Fruit fly (Drosophila melanogaster) whole organism, embryonic: ENCODE measurements around the gene CG7029.

ENCODE experiments used
- CG10431 ChIP-seq: fragments of 200-800 bp; sonication (Bioruptor generic); optimal IDR thresholded peaks from 3 replicates; lab custom pipeline; 2018; ENCODE audit warnings: missing biosample characterization, mild to moderate bottlenecking, missing genetic modification characterization
- CG11504 ChIP-seq: fragments of 200-800 bp; sonication (Bioruptor generic); optimal IDR thresholded peaks from 3 replicates; lab custom pipeline; 2019; ENCODE audit warnings: missing biosample characterization, mild to moderate bottlenecking, missing genetic modification characterization, moderate library complexity
- CG11696 ChIP-seq: fragments of 200-800 bp; sonication (Bioruptor generic); IDR thresholded peaks from 2 replicates; pipeline ENCODE4 v1.3.6; 2022; ENCODE audit warnings: missing biosample characterization, missing genetic modification characterization
- CG11723 ChIP-seq: fragments of 200-800 bp; sonication (Bioruptor generic); optimal IDR thresholded peaks from 2 replicates; lab custom pipeline; 2017; ENCODE audit warnings: missing biosample characterization, mild to moderate bottlenecking, missing genetic modification characterization
- CG13123 ChIP-seq: fragments of 200-800 bp; sonication (Bioruptor generic); optimal IDR thresholded peaks from 2 replicates; lab custom pipeline; 2016; ENCODE audit warnings: missing biosample characterization, missing genetic modification characterization
- CG15269 ChIP-seq: fragments of 200-800 bp; sonication (Bioruptor generic); optimal IDR thresholded peaks from 2 replicates; lab custom pipeline; 2018; ENCODE audit warnings: missing biosample characterization, mild to moderate bottlenecking, missing genetic modification characterization, moderate library complexity
- CG16779 ChIP-seq: fragments of 200-800 bp; sonication (Bioruptor generic); IDR thresholded peaks from 2 replicates; pipeline ENCODE4 v1.3.6; 2022; ENCODE audit warnings: missing biosample characterization, missing genetic modification characterization
- CG17361 ChIP-seq: fragments of 200-800 bp; sonication (Bioruptor generic); IDR thresholded peaks from 3 replicates; pipeline ENCODE4 v1.3.6; 2022; ENCODE audit warnings: missing biosample characterization, missing genetic modification characterization
- CG17612 ChIP-seq: fragments of 200-800 bp; sonication (Bioruptor generic); IDR thresholded peaks from 2 replicates; pipeline ENCODE4 v1.3.6; 2022; ENCODE audit warnings: missing biosample characterization, missing genetic modification characterization
- CG18476 ChIP-seq: fragments of 200-800 bp; sonication (Bioruptor generic); optimal IDR thresholded peaks from 2 replicates; lab custom pipeline; 2016; ENCODE audit warnings: missing biosample characterization, mild to moderate bottlenecking, missing genetic modification characterization
- CG2116 ChIP-seq: fragments of 200-800 bp; sonication (Bioruptor generic); optimal IDR thresholded peaks from 3 replicates; lab custom pipeline; 2018; ENCODE audit warnings: missing biosample characterization, mild to moderate bottlenecking, missing genetic modification characterization
- CG2199 ChIP-seq: fragments of 200-800 bp; sonication (Bioruptor generic); IDR thresholded peaks from 3 replicates; pipeline ENCODE4 v1.3.6; 2022; ENCODE audit warnings: missing biosample characterization, missing genetic modification characterization
- CG2202 ChIP-seq: fragments of 200-800 bp; sonication (Bioruptor generic); optimal IDR thresholded peaks from 2 replicates; lab custom pipeline; 2018; ENCODE audit warnings: missing biosample characterization, mild to moderate bottlenecking, missing genetic modification characterization
- CG34422 ChIP-seq: fragments of 200-800 bp; sonication (Bioruptor generic); IDR thresholded peaks from 3 replicates; pipeline ENCODE4 v1.3.6; 2022; ENCODE audit warnings: missing biosample characterization, missing genetic modification characterization
- CG4404 ChIP-seq: fragments of 200-800 bp; sonication (Bioruptor generic); IDR thresholded peaks from 2 replicates; pipeline ENCODE4 v1.3.6; 2022; ENCODE audit warnings: missing biosample characterization, missing genetic modification characterization
- CG5180 ChIP-seq: fragments of 200-800 bp; sonication (Bioruptor generic); optimal IDR thresholded peaks from 3 replicates; lab custom pipeline; 2017; ENCODE audit warnings: missing biosample characterization, missing genetic modification characterization, mild to moderate bottlenecking, moderate library complexity, missing genetic modification reagents
- CG7786 ChIP-seq: fragments of 200-800 bp; sonication (Bioruptor generic); optimal IDR thresholded peaks from 2 replicates; lab custom pipeline; 2016; ENCODE audit warnings: missing biosample characterization, missing genetic modification characterization
- CG8359 ChIP-seq: fragments of 200-800 bp; sonication (Bioruptor generic); optimal IDR thresholded peaks from 2 replicates; lab custom pipeline; 2017; ENCODE audit warnings: missing biosample characterization, mild to moderate bottlenecking, missing genetic modification characterization, borderline replicate concordance
- Dll ChIP-seq: fragments of 200-800 bp; sonication (Bioruptor generic); IDR thresholded peaks from 4 replicates; pipeline ENCODE4 v1.3.6; 2022; ENCODE audit warnings: missing biosample characterization, missing genetic modification characterization; ENCODE audit not compliant: partially characterized antibody
- Eip74EF ChIP-seq, 2 experiments: fragments of 200-800 bp in 1 of 2; fragments of >200 bp in 1 of 2; sonication (Bioruptor generic) in 1 of 2; optimal IDR thresholded peaks; 2 replicates each; lab custom pipeline; 2017 to 2019; ENCODE audit warnings: missing biosample characterization in 2 of 2, missing genetic modification characterization in 2 of 2, mild to moderate bottlenecking in 1 of 2, moderate library complexity in 1 of 2
- Gug ChIP-seq: fragments of 200-800 bp; sonication (Bioruptor generic); IDR thresholded peaks from 4 replicates; pipeline ENCODE4 v1.3.6; 2022; ENCODE audit warnings: missing biosample characterization, missing genetic modification characterization
- HLHmδ ChIP-seq: fragments of 200-800 bp; sonication (Bioruptor generic); optimal IDR thresholded peaks from 2 replicates; lab custom pipeline; 2018; ENCODE audit warnings: missing biosample characterization, mild to moderate bottlenecking, missing genetic modification characterization, moderate library complexity
- Hr3 ChIP-seq: fragments of 200-800 bp; sonication (Bioruptor generic); optimal IDR thresholded peaks from 3 replicates; lab custom pipeline; 2016; ENCODE audit warnings: missing biosample characterization, missing genetic modification characterization
- Hr51 ChIP-seq, 2 experiments: fragments of 200-800 bp; sonication (Bioruptor generic); optimal IDR thresholded peaks; 2 replicates in 1 of 2; 3 replicates in 1 of 2; lab custom pipeline; 2016 to 2018; ENCODE audit warnings: missing biosample characterization in 2 of 2, missing genetic modification characterization in 2 of 2, mild to moderate bottlenecking in 1 of 2, moderate library complexity in 1 of 2
- Max ChIP-seq: fragments of 200-800 bp; sonication (Bioruptor generic); optimal IDR thresholded peaks from 2 replicates; lab custom pipeline; 2016; ENCODE audit warnings: missing biosample characterization, mild to moderate bottlenecking, missing genetic modification characterization
- Mes4 ChIP-seq: fragments of 200-800 bp; sonication (Bioruptor generic); optimal IDR thresholded peaks from 2 replicates; lab custom pipeline; 2016; ENCODE audit warnings: missing biosample characterization, missing genetic modification characterization
- Nf-YB ChIP-seq: fragments of 200-800 bp; sonication (Bioruptor generic); optimal IDR thresholded peaks from 3 replicates; lab custom pipeline; 2019; ENCODE audit warnings: missing biosample characterization, mild to moderate bottlenecking, missing genetic modification characterization, moderate library complexity
- TFAM ChIP-seq: fragments of 200-800 bp; sonication (Bioruptor generic); optimal IDR thresholded peaks from 2 replicates; lab custom pipeline; 2017; ENCODE audit warnings: missing biosample characterization, missing genetic modification characterization, inconsistent platforms
- Usf ChIP-seq: fragments of 200-800 bp; sonication (Bioruptor generic); optimal IDR thresholded peaks from 2 replicates; lab custom pipeline; 2017; ENCODE audit warnings: missing genotype, missing biosample characterization, missing genetic modification characterization
- ash1 ChIP-seq: fragments of 200-800 bp; sonication (Bioruptor generic); optimal IDR thresholded peaks from 2 replicates; lab custom pipeline; 2018; ENCODE audit warnings: missing biosample characterization, mild to moderate bottlenecking, missing genetic modification characterization
- ato ChIP-seq: fragments of 200-800 bp; sonication (Bioruptor generic); IDR thresholded peaks from 2 replicates; pipeline ENCODE4 v1.3.6; 2022; ENCODE audit warnings: missing biosample characterization, missing genetic modification characterization; ENCODE audit not compliant: partially characterized antibody
- bowl ChIP-seq: fragments of 200-800 bp; sonication (Bioruptor generic); IDR thresholded peaks from 2 replicates; pipeline ENCODE4 v1.3.6; 2022; ENCODE audit warnings: missing biosample characterization, missing genetic modification characterization
- chif ChIP-seq, 2 experiments: fragments of 200-800 bp; sonication (Bioruptor generic); optimal IDR thresholded peaks; 3 replicates each; lab custom pipeline; 2016; ENCODE audit warnings: missing biosample characterization in 2 of 2, missing genetic modification characterization in 2 of 2
- ci ChIP-seq: fragments of 200-800 bp; sonication (Bioruptor generic); IDR thresholded peaks from 3 replicates; pipeline ENCODE4 v1.3.6; 2022; ENCODE audit warnings: missing biosample characterization, missing genetic modification characterization
- dan ChIP-seq: fragments of 200-800 bp; sonication (Bioruptor generic); IDR thresholded peaks from 2 replicates; pipeline ENCODE4 v1.3.6; 2022; ENCODE audit warnings: missing biosample characterization, missing genetic modification characterization
- dimm ChIP-seq: fragments of 200-800 bp; sonication (Bioruptor generic); IDR thresholded peaks from 2 replicates; pipeline ENCODE4 v1.3.6; 2022; ENCODE audit warnings: missing biosample characterization, missing genetic modification characterization
- en ChIP-seq: fragments of 200-800 bp; sonication (Bioruptor generic); optimal IDR thresholded peaks from 2 replicates; lab custom pipeline; 2016; ENCODE audit warnings: missing biosample characterization, missing genetic modification characterization
- fru ChIP-seq: fragments of >200 bp; optimal IDR thresholded peaks from 2 replicates; lab custom pipeline; 2017
- ftz-f1 ChIP-seq: fragments of 200-800 bp; sonication (Bioruptor generic); optimal IDR thresholded peaks from 2 replicates; lab custom pipeline; 2016; ENCODE audit warnings: missing biosample characterization, missing genetic modification characterization
- hbn ChIP-seq: fragments of 200-800 bp; sonication (Bioruptor generic); IDR thresholded peaks from 2 replicates; pipeline ENCODE4 v1.3.6; 2022; ENCODE audit warnings: missing biosample characterization, missing genetic modification characterization; ENCODE audit not compliant: partially characterized antibody
- jumu ChIP-seq: fragments of 200-800 bp; sonication (Bioruptor generic); optimal IDR thresholded peaks from 3 replicates; lab custom pipeline; 2016; ENCODE audit warnings: missing biosample characterization, missing genetic modification characterization
- lbe ChIP-seq: fragments of 200-800 bp; sonication (Bioruptor generic); optimal IDR thresholded peaks from 2 replicates; lab custom pipeline; 2016; ENCODE audit warnings: missing biosample characterization, mild to moderate bottlenecking, missing genetic modification characterization
- peb ChIP-seq: fragments of 200-800 bp; sonication (Bioruptor generic); IDR thresholded peaks from 2 replicates; pipeline ENCODE4 v1.3.6; 2022; ENCODE audit warnings: missing biosample characterization, missing genetic modification characterization
- pnt ChIP-seq: fragments of 200-800 bp; sonication (Bioruptor generic); optimal IDR thresholded peaks from 3 replicates; lab custom pipeline; 2016; ENCODE audit warnings: missing biosample characterization, missing genetic modification characterization
- slp2 ChIP-seq: fragments of 200-800 bp; sonication (Bioruptor generic); optimal IDR thresholded peaks from 2 replicates; lab custom pipeline; 2016; ENCODE audit warnings: missing biosample characterization, missing genetic modification characterization
- so ChIP-seq: fragments of 200-800 bp; sonication (Bioruptor generic); IDR thresholded peaks from 3 replicates; pipeline ENCODE4 v1.3.6; 2022; ENCODE audit warnings: missing biosample characterization, missing genetic modification characterization
- sqz ChIP-seq: fragments of 200-800 bp; sonication (Bioruptor generic); optimal IDR thresholded peaks from 3 replicates; lab custom pipeline; 2018; ENCODE audit warnings: missing biosample characterization, mild to moderate bottlenecking, missing genetic modification characterization
- stc ChIP-seq: fragments of 200-800 bp; sonication (Bioruptor generic); IDR thresholded peaks from 2 replicates; pipeline ENCODE4 v1.3.6; 2022; ENCODE audit warnings: missing biosample characterization, missing genetic modification characterization
- sug ChIP-seq: fragments of 200-800 bp; optimal IDR thresholded peaks from 2 replicates; lab custom pipeline; 2019; ENCODE audit warnings: missing biosample characterization, mild to moderate bottlenecking, missing genetic modification characterization, moderate library complexity
- ttk ChIP-seq: fragments of 200-800 bp; sonication (Bioruptor generic); IDR thresholded peaks from 2 replicates; pipeline ENCODE4 v2.1.2; 2022; ENCODE audit warnings: missing biosample characterization, missing genetic modification characterization
- tup ChIP-seq: fragments of 200-800 bp; sonication (Bioruptor generic); optimal IDR thresholded peaks from 2 replicates; lab custom pipeline; 2016; ENCODE audit warnings: missing biosample characterization, mild to moderate bottlenecking, missing genetic modification characterization, moderate library complexity
- wek ChIP-seq: fragments of 200-800 bp; sonication (Bioruptor generic); optimal IDR thresholded peaks from 3 replicates; lab custom pipeline; 2018; ENCODE audit warnings: missing biosample characterization, mild to moderate bottlenecking, missing genetic modification characterization, moderate library complexity

The CG7029 gene

dm6 chr3R:22822729-22823128 is 72.0 kb downstream of the CG7029 start (continued):
- TF ChIP-seq fru (lab: Kevin White, UChicago) (no peak), Gug (GFP tag; lab: Robert Waterston, UW) (no peak), CG2116 (GFP tag; lab: Kevin White, UChicago) (no peak), so (no peak), CG11696 (GFP tag; lab: Robert Waterston, UW) (no peak), CG8359 (no peak), Usf (GFP tag; lab: Kevin White, UChicago) (no peak), Mes4 (no peak), Eip74EF (GFP tag; optimal IDR thresholded peaks at IDR 0.05; lab: Kevin White, UChicago) (no peak), CG18476 (no peak), jumu (no peak), CG2199 (GFP tag; lab: Robert Waterston, UW) (no peak), CG10431 (GFP tag; lab: Kevin White, UChicago) (no peak), CG13123 (GFP tag; lab: Kevin White, UChicago) (no peak), Max (GFP tag; lab: Kevin White, UChicago) (no peak), chif (GFP tag; optimal IDR thresholded peaks at IDR 0.05; lab: Kevin White, UChicago) (no peak), CG17361 (GFP tag; lab: Robert Waterston, UW) (no peak), CG5180 (GFP tag; lab: Kevin White, UChicago) (no peak), hbn (no peak), lbe (no peak), Hr3 (GFP tag; lab: Kevin White, UChicago) (no peak), stc (GFP tag; lab: Robert Waterston, UW) (no peak), en (GFP tag; lab: Kevin White, UChicago) (no peak), bowl (no peak), sug (tag; lab: Kevin White, UChicago) (no peak), slp2 (GFP tag; lab: Kevin White, UChicago) (no peak), CG34422 (GFP tag; lab: Robert Waterston, UW) (no peak), Hr51 (GFP tag; optimal IDR thresholded peaks at IDR 0.05; lab: Kevin White, UChicago) (peak in 1 of 2 experiments; percentile 54), HLHmδ (GFP tag; lab: Kevin White, UChicago) (no peak), Dll (GFP tag; lab: Robert Waterston, UW) (no peak), ash1 (GFP tag; lab: Kevin White, UChicago) (no peak), CG17612 (GFP tag; lab: Robert Waterston, UW) (no peak), CG4404 (GFP tag; lab: Robert Waterston, UW) (no peak), peb (GFP tag; lab: Robert Waterston, UW) (no peak), pnt (GFP tag; lab: Kevin White, UChicago) (no peak), sqz (GFP tag; lab: Kevin White, UChicago) (no peak), Nf-YB (GFP tag; lab: Kevin White, UChicago) (no peak), ftz-f1 (GFP tag; lab: Kevin White, UChicago) (no peak), CG7786 (GFP tag; lab: Kevin White, UChicago) (no peak), ttk (GFP tag; lab: Robert Waterston, UW) (no peak), CG15269 (tag; lab: Kevin White, UChicago) (peak; percentile 36), CG2202 (tag; lab: Kevin White, UChicago) (no peak), CG11723 (GFP tag; lab: Kevin White, UChicago) (no peak), dan (GFP tag; lab: Robert Waterston, UW) (no peak), CG11504 (peak; percentile 52), TFAM (GFP tag; lab: Kevin White, UChicago) (no peak), wek (GFP tag; lab: Kevin White, UChicago) (no peak), ci (no peak), CG16779 (GFP tag; lab: Robert Waterston, UW) (no peak), ato (GFP tag; lab: Robert Waterston, UW) (no peak), tup (GFP tag; lab: Kevin White, UChicago) (no peak), dimm (no peak)
